Fruit fly (Drosophila melanogaster) whole organism, embryonic: ENCODE measurements around the gene Rim2.

Source experiments
- Awh ChIP-seq: fragments of 200-800 bp; sonication (Bioruptor generic); IDR thresholded peaks from 2 replicates; pipeline ENCODE4, ENCODE4 v1.3.6; 2022; ENCODE audit warnings: missing biosample characterization, missing genetic modification characterization
- B-H2 ChIP-seq: fragments of 200-800 bp; sonication (Bioruptor generic); optimal IDR thresholded peaks from 2 replicates; lab custom pipeline; 2018; ENCODE audit warnings: missing biosample characterization, mild to moderate bottlenecking, missing genetic modification characterization
- CG10366 ChIP-seq: fragments of 200-800 bp; sonication (Bioruptor generic); IDR thresholded peaks from 2 replicates; pipeline ENCODE4 v1.3.6; 2022; ENCODE audit warnings: missing biosample characterization, missing genetic modification characterization
- CG10979 ChIP-seq: fragments of 200-800 bp; sonication (Bioruptor generic); optimal IDR thresholded peaks from 2 replicates; lab custom pipeline; 2018; ENCODE audit warnings: missing biosample characterization, mild to moderate bottlenecking, missing genetic modification characterization, moderate library complexity
- CG11398 ChIP-seq: fragments of 200-800 bp; sonication (Bioruptor generic); optimal IDR thresholded peaks from 2 replicates; lab custom pipeline; 2016; ENCODE audit warnings: missing biosample characterization, missing genetic modification characterization
- CG11560 ChIP-seq: fragments of 200-800 bp; sonication (Bioruptor generic); IDR thresholded peaks from 3 replicates; pipeline ENCODE4 v1.3.6; 2022; ENCODE audit warnings: missing biosample characterization, missing genetic modification characterization
- CG12391 ChIP-seq: fragments of 200-800 bp; sonication (Bioruptor generic); optimal IDR thresholded peaks from 3 replicates; lab custom pipeline; 2018; ENCODE audit warnings: missing biosample characterization, mild to moderate bottlenecking, missing genetic modification characterization, moderate library complexity
- CG13296 ChIP-seq: fragments of 200-800 bp; sonication (Bioruptor generic); optimal IDR thresholded peaks from 3 replicates; lab custom pipeline; 2018; ENCODE audit warnings: missing biosample characterization, mild to moderate bottlenecking, missing genetic modification characterization
- CG14014 ChIP-seq: fragments of 200-800 bp; sonication (Bioruptor generic); IDR thresholded peaks from 2 replicates; pipeline ENCODE4 v1.3.6; 2022; ENCODE audit warnings: missing biosample characterization, missing genetic modification characterization
- CG15073 ChIP-seq: fragments of 200-800 bp; sonication (Bioruptor generic); optimal IDR thresholded peaks from 2 replicates; lab custom pipeline; 2016; ENCODE audit warnings: missing biosample characterization, missing genetic modification characterization
- CG17361 ChIP-seq: fragments of 200-800 bp; sonication (Bioruptor generic); IDR thresholded peaks from 3 replicates; pipeline ENCODE4 v1.3.6; 2022; ENCODE audit warnings: missing biosample characterization, missing genetic modification characterization
- CG18764 ChIP-seq: fragments of 200-800 bp; sonication (Bioruptor generic); optimal IDR thresholded peaks from 3 replicates; lab custom pipeline; 2016; ENCODE audit warnings: missing biosample characterization, missing genetic modification characterization
- CG31365 ChIP-seq: fragments of 200-800 bp; sonication (Bioruptor generic); optimal IDR thresholded peaks from 2 replicates; lab custom pipeline; 2018; ENCODE audit warnings: missing biosample characterization, mild to moderate bottlenecking, missing genetic modification characterization
- CG33557 ChIP-seq: fragments of 200-800 bp; sonication (Bioruptor generic); optimal IDR thresholded peaks from 2 replicates; lab custom pipeline; 2019; ENCODE audit warnings: missing biosample characterization, mild to moderate bottlenecking, missing genetic modification characterization, moderate library complexity
- CG4360 ChIP-seq: fragments of 200-800 bp; sonication (Bioruptor generic); IDR thresholded peaks from 2 replicates; pipeline ENCODE4 v1.3.6; 2022; ENCODE audit warnings: missing biosample characterization, missing genetic modification characterization
- CG4424 ChIP-seq: fragments of 200-800 bp; sonication (Bioruptor generic); optimal IDR thresholded peaks from 3 replicates; lab custom pipeline; 2016; ENCODE audit warnings: missing biosample characterization, missing genetic modification characterization
- CG5180 ChIP-seq: fragments of 200-800 bp; sonication (Bioruptor generic); optimal IDR thresholded peaks from 3 replicates; lab custom pipeline; 2017; ENCODE audit warnings: missing biosample characterization, missing genetic modification characterization, mild to moderate bottlenecking, moderate library complexity, missing genetic modification reagents
- CG7271 ChIP-seq: fragments of 200-800 bp; sonication (Bioruptor generic); optimal IDR thresholded peaks from 2 replicates; lab custom pipeline; 2018; ENCODE audit warnings: missing biosample characterization, mild to moderate bottlenecking, missing genetic modification characterization, moderate library complexity
- CG8765 ChIP-seq: fragments of 200-800 bp; sonication (Bioruptor generic); IDR thresholded peaks from 2 replicates; pipeline ENCODE4 v1.3.6; 2022; ENCODE audit warnings: missing biosample characterization, missing genetic modification characterization
- CG9876 ChIP-seq: fragments of 200-800 bp; sonication (Bioruptor generic); optimal IDR thresholded peaks from 2 replicates; lab custom pipeline; 2016; ENCODE audit warnings: missing biosample characterization, missing genetic modification characterization
- Dip3 ChIP-seq: fragments of 200-800 bp; sonication (Bioruptor generic); optimal IDR thresholded peaks from 3 replicates; lab custom pipeline; 2016; ENCODE audit warnings: missing biosample characterization, missing genetic modification characterization
- Hsf ChIP-seq: fragments of 200-800 bp; sonication (Bioruptor generic); optimal IDR thresholded peaks from 3 replicates; lab custom pipeline; 2016; ENCODE audit warnings: missing biosample characterization, missing genetic modification characterization
- Lim3 ChIP-seq: fragments of 200-800 bp; sonication (Bioruptor generic); IDR thresholded peaks from 2 replicates; pipeline ENCODE4 v1.3.6; 2022; ENCODE audit warnings: missing biosample characterization, missing genetic modification characterization
- Max ChIP-seq: fragments of 200-800 bp; sonication (Bioruptor generic); optimal IDR thresholded peaks from 2 replicates; lab custom pipeline; 2016; ENCODE audit warnings: missing biosample characterization, mild to moderate bottlenecking, missing genetic modification characterization
- Mrtf ChIP-seq: fragments of 200-800 bp; sonication (Bioruptor generic); IDR thresholded peaks from 3 replicates; pipeline ENCODE4 v1.3.6; 2022; ENCODE audit warnings: missing biosample characterization, missing genetic modification characterization
- NK7.1 ChIP-seq: fragments of 200-800 bp; sonication (Bioruptor generic); optimal IDR thresholded peaks from 3 replicates; lab custom pipeline; 2016; ENCODE audit warnings: missing biosample characterization, missing genetic modification characterization
- PHDP ChIP-seq: fragments of 200-800 bp; sonication (Bioruptor generic); optimal IDR thresholded peaks from 3 replicates; lab custom pipeline; 2018; ENCODE audit warnings: missing biosample characterization, mild to moderate bottlenecking, missing genetic modification characterization, moderate library complexity
- ase ChIP-seq: fragments of 200-800 bp; sonication (Bioruptor generic); IDR thresholded peaks from 3 replicates; pipeline ENCODE4 v1.3.6; 2022; ENCODE audit warnings: missing biosample characterization, missing genetic modification characterization
- bcd ChIP-seq: fragments of 200-800 bp; sonication (Bioruptor generic); optimal IDR thresholded peaks from 2 replicates; lab custom pipeline; 2017; ENCODE audit warnings: missing biosample characterization, mild to moderate bottlenecking, missing genetic modification characterization
- bigmax ChIP-seq: fragments of 200-800 bp; sonication (Bioruptor generic); optimal IDR thresholded peaks from 2 replicates; lab custom pipeline; 2018; ENCODE audit warnings: missing biosample characterization, mild to moderate bottlenecking, missing genetic modification characterization
- cato ChIP-seq: fragments of 200-800 bp; sonication (Bioruptor generic); optimal IDR thresholded peaks from 2 replicates; lab custom pipeline; 2016; ENCODE audit warnings: missing biosample characterization, missing genetic modification characterization, borderline replicate concordance
- cg ChIP-seq: fragments of 200-800 bp; sonication (Bioruptor generic); optimal IDR thresholded peaks from 3 replicates; lab custom pipeline; 2019; ENCODE audit warnings: missing biosample characterization, mild to moderate bottlenecking, missing genetic modification characterization, moderate library complexity
- cwo ChIP-seq: fragments of 200-800 bp; sonication (Bioruptor generic); optimal IDR thresholded peaks from 3 replicates; lab custom pipeline; 2017; ENCODE audit warnings: missing biosample characterization, missing genetic modification characterization, mild to moderate bottlenecking, moderate library complexity, missing genetic modification reagents
- gt ChIP-seq: fragments of 200-800 bp; sonication (Bioruptor generic); IDR thresholded peaks from 2 replicates; pipeline ENCODE4 v1.3.6; 2022; ENCODE audit warnings: missing biosample characterization, missing genetic modification characterization
- jing ChIP-seq: fragments of 200-800 bp; sonication (Bioruptor generic); optimal IDR thresholded peaks from 2 replicates; lab custom pipeline; 2018; ENCODE audit warnings: missing biosample characterization, mild to moderate bottlenecking, missing genetic modification characterization
- lbe ChIP-seq: fragments of 200-800 bp; sonication (Bioruptor generic); optimal IDR thresholded peaks from 2 replicates; lab custom pipeline; 2016; ENCODE audit warnings: missing biosample characterization, mild to moderate bottlenecking, missing genetic modification characterization
- mld ChIP-seq: fragments of 200-800 bp; sonication (Bioruptor generic); IDR thresholded peaks from 3 replicates; pipeline ENCODE4 v1.3.6; 2022; ENCODE audit warnings: missing biosample characterization, missing genetic modification characterization; ENCODE audit not compliant: partially characterized antibody
- onecut ChIP-seq: fragments of 200-800 bp; sonication (Bioruptor generic); IDR thresholded peaks from 2 replicates; pipeline ENCODE4 v1.3.6; 2022; ENCODE audit warnings: missing biosample characterization, missing genetic modification characterization
- pan ChIP-seq, 4 experiments: fragments of >200 bp in 3 of 4; fragments of 200-800 bp in 1 of 4; sonication (Bioruptor generic) in 1 of 4; optimal IDR thresholded peaks in 3 of 4; IDR thresholded peaks in 1 of 4; 2 replicates each; pipeline versions ENCODE4 v1.3.6 to Lab custom; 2017 to 2022; ENCODE audit warnings: missing biosample characterization in 2 of 4, missing genetic modification characterization in 2 of 4, mixed read lengths in 1 of 4
- phol ChIP-seq: fragments of 200-800 bp; sonication (Bioruptor generic); optimal IDR thresholded peaks from 3 replicates; lab custom pipeline; 2018; ENCODE audit warnings: missing biosample characterization, mild to moderate bottlenecking, missing genetic modification characterization, moderate library complexity
- pzg ChIP-seq: fragments of 200-800 bp; sonication (Bioruptor generic); optimal IDR thresholded peaks from 3 replicates; lab custom pipeline; 2018; ENCODE audit warnings: missing biosample characterization, mild to moderate bottlenecking, missing genetic modification characterization, moderate library complexity
- ranshi ChIP-seq: fragments of 200-800 bp; sonication (Bioruptor generic); IDR thresholded peaks from 2 replicates; pipeline ENCODE4 v1.3.6; 2022; ENCODE audit warnings: missing biosample characterization, missing genetic modification characterization
- run ChIP-seq: fragments of 200-800 bp; sonication (Bioruptor generic); optimal IDR thresholded peaks from 3 replicates; lab custom pipeline; 2018; ENCODE audit warnings: missing biosample characterization, mild to moderate bottlenecking, missing genetic modification characterization
- scrt ChIP-seq: fragments of 200-800 bp; sonication (Bioruptor generic); optimal IDR thresholded peaks from 2 replicates; lab custom pipeline; 2018; ENCODE audit warnings: missing biosample characterization, mild to moderate bottlenecking, missing genetic modification characterization, moderate library complexity
- sima ChIP-seq: fragments of 200-800 bp; sonication (Bioruptor generic); optimal IDR thresholded peaks from 2 replicates; lab custom pipeline; 2016; ENCODE audit warnings: missing biosample characterization, missing genetic modification characterization
- ssp ChIP-seq: fragments of 200-800 bp; sonication (Bioruptor generic); IDR thresholded peaks from 2 replicates; pipeline ENCODE4 v1.3.6; 2022; ENCODE audit warnings: missing biosample characterization, missing genetic modification characterization
- tll ChIP-seq, 2 experiments: fragments of 200-800 bp in 1 of 2; fragments of >200 bp in 1 of 2; sonication (Bioruptor generic) in 1 of 2; optimal IDR thresholded peaks; 2 replicates each; lab custom pipeline; 2017 to 2019; ENCODE audit warnings: missing biosample characterization in 2 of 2, missing genetic modification characterization in 2 of 2, mild to moderate bottlenecking in 1 of 2, moderate library complexity in 1 of 2
- trem ChIP-seq: fragments of 200-800 bp; optimal IDR thresholded peaks from 3 replicates; lab custom pipeline; 2019; ENCODE audit warnings: missing biosample characterization, mild to moderate bottlenecking, missing genetic modification characterization, moderate library complexity
- trh ChIP-seq: fragments of 200-800 bp; sonication (Bioruptor generic); optimal IDR thresholded peaks from 2 replicates; lab custom pipeline; 2016; ENCODE audit warnings: missing biosample characterization, missing genetic modification characterization
- vnd ChIP-seq: fragments of 200-800 bp; sonication (Bioruptor generic); IDR thresholded peaks from 3 replicates; pipeline ENCODE4 v1.3.6; 2022; ENCODE audit warnings: missing biosample characterization, missing genetic modification characterization; ENCODE audit not compliant: partially characterized antibody
- zen2 ChIP-seq: fragments of 200-800 bp; sonication (Bioruptor generic); IDR thresholded peaks from 3 replicates; pipeline ENCODE4 v1.3.6; 2022; ENCODE audit warnings: missing biosample characterization, missing genetic modification characterization; ENCODE audit not compliant: partially characterized antibody

Rim2 gene

dm6 chr2L:1751953-1752352, 27.8 kb upstream of the Rim2 start, which contains the start of the genes CG17712 and CG17648 (continued):
- TF ChIP-seq CG8765 (GFP tag; lab: Robert Waterston, UW), result no peak
- TF ChIP-seq Max (GFP tag; lab: Kevin White, UChicago), result no peak
- TF ChIP-seq Dip3, result no peak
- no peak for TF ChIP-seq tll (GFP tag; optimal IDR thresholded peaks at IDR 0.05; lab: Kevin White, UChicago)
- TF ChIP-seq bigmax, result no peak
- no peak for TF ChIP-seq CG7271 (tag; lab: Kevin White, UChicago)
- TF ChIP-seq CG12391, result no peak
- no peak for TF ChIP-seq NK7.1
- TF ChIP-seq cwo (GFP tag; lab: Kevin White, UChicago), result no peak
- no peak for TF ChIP-seq run (tag; lab: Kevin White, UChicago)
- no peak for TF ChIP-seq CG10979 (tag; lab: Kevin White, UChicago)
- no peak for TF ChIP-seq Awh (GFP tag; lab: Robert Waterston, UW)
- TF ChIP-seq mld, result peak; percentile 60; the same call in 1 of the 3 replicates
- no peak for TF ChIP-seq jing
- TF ChIP-seq cato (GFP tag; lab: Kevin White, UChicago), result no peak
- no peak for TF ChIP-seq Mrtf (GFP tag; lab: Robert Waterston, UW)
- TF ChIP-seq B-H2 (GFP tag; lab: Kevin White, UChicago), result no peak
- no peak for TF ChIP-seq trh (GFP tag; lab: Kevin White, UChicago)
- TF ChIP-seq CG31365 (tag; lab: Kevin White, UChicago), result no peak
- no peak for TF ChIP-seq lbe
- TF ChIP-seq onecut, result no peak
- no peak for TF ChIP-seq CG11398 (GFP tag; lab: Kevin White, UChicago)
- TF ChIP-seq CG18764 (GFP tag; lab: Kevin White, UChicago), result no peak
- TF ChIP-seq vnd (GFP tag; lab: Robert Waterston, UW), result peak; percentile 79
- TF ChIP-seq CG4360 (GFP tag; lab: Robert Waterston, UW), result no peak
- TF ChIP-seq CG17361 (GFP tag; lab: Robert Waterston, UW), result no peak
- no peak for TF ChIP-seq CG9876 (GFP tag; lab: Kevin White, UChicago)
- TF ChIP-seq zen2 (GFP tag; lab: Robert Waterston, UW), result peak; percentile 71; the same call in 2 of the 3 replicates
- TF ChIP-seq CG11560 (tag; lab: Robert Waterston, UW), result no peak
- TF ChIP-seq gt (GFP tag; lab: Robert Waterston, UW), result no peak
- TF ChIP-seq bcd (GFP tag; lab: Kevin White, UChicago), result no peak
- TF ChIP-seq cg (GFP tag; lab: Kevin White, UChicago), result no peak
- TF ChIP-seq CG33557 (GFP tag; lab: Kevin White, UChicago), result no peak
- TF ChIP-seq scrt, result no peak
- peak; percentile 52 for TF ChIP-seq pzg
- no peak for TF ChIP-seq sima (GFP tag; lab: Kevin White, UChicago)
- TF ChIP-seq Hsf (GFP tag; lab: Kevin White, UChicago), result no peak
- TF ChIP-seq CG15073 (GFP tag; lab: Kevin White, UChicago), result no peak
- TF ChIP-seq ase (GFP tag; lab: Robert Waterston, UW), result no peak
- no peak for TF ChIP-seq CG13296
- TF ChIP-seq ranshi (GFP tag; lab: Robert Waterston, UW), result no peak
- TF ChIP-seq phol (tag; lab: Kevin White, UChicago), result no peak
- no peak for TF ChIP-seq CG10366 (GFP tag; lab: Robert Waterston, UW)
- no peak for TF ChIP-seq ssp (GFP tag; lab: Robert Waterston, UW)
- TF ChIP-seq PHDP, result no peak
- peak; percentile 63 for TF ChIP-seq trem (tag; lab: Kevin White, UChicago)
- no peak for TF ChIP-seq CG14014 (GFP tag; lab: Robert Waterston, UW)
- no peak for TF ChIP-seq CG5180 (GFP tag; lab: Kevin White, UChicago)
- no peak for TF ChIP-seq pan (optimal IDR thresholded peaks at IDR 0.05; lab: Kevin White, UChicago)
- no peak for TF ChIP-seq pan (GFP tag; optimal IDR thresholded peaks at IDR 0.05 in 1 of 2, IDR thresholded peaks at IDR 0.05 in 1 of 2)
- no peak for TF ChIP-seq CG4424
- TF ChIP-seq Lim3 (GFP tag; lab: Robert Waterston, UW), result no peak
